Fruit fly (Drosophila melanogaster) whole organism, wandering third instar larva: ENCODE results near the gene CG32718.

Experiments
- Abd-B ChIP-seq: fragments of >200 bp; optimal IDR thresholded peaks from 2 replicates; lab custom pipeline; 2017; ENCODE audit warnings: missing biosample characterization, missing genetic modification characterization
- CG32264 ChIP-seq: fragments of 200-800 bp; sonication (Bioruptor generic); optimal IDR thresholded peaks from 2 replicates; lab custom pipeline; 2016; ENCODE audit warnings: missing biosample characterization, missing genetic modification characterization
- CG9705 ChIP-seq: fragments of 200-800 bp; sonication (Bioruptor generic); optimal IDR thresholded peaks from 2 replicates; lab custom pipeline; 2018; ENCODE audit warnings: missing biosample characterization, mild to moderate bottlenecking, missing genetic modification characterization
- CrebA ChIP-seq: fragments of 200-800 bp; sonication (Bioruptor generic); optimal IDR thresholded peaks from 2 replicates; lab custom pipeline; 2016; ENCODE audit warnings: missing biosample characterization, mild to moderate bottlenecking, missing genetic modification characterization, borderline replicate concordance
- Dfd ChIP-seq: fragments of >200 bp; optimal IDR thresholded peaks from 2 replicates; lab custom pipeline; 2017; ENCODE audit warnings: missing biosample characterization, missing genetic modification characterization
- Hnf4 ChIP-seq: fragments of 200-800 bp; sonication (Bioruptor generic); optimal IDR thresholded peaks from 2 replicates; lab custom pipeline; 2016; ENCODE audit warnings: missing biosample characterization, mild to moderate bottlenecking, missing genetic modification characterization
- Jra ChIP-seq: sonication (Bioruptor generic); optimal IDR thresholded peaks from 2 replicates; lab custom pipeline; 2016; ENCODE audit warnings: missing biosample characterization, missing genetic modification characterization
- Myc ChIP-seq: fragments of >200 bp; optimal IDR thresholded peaks from 2 replicates; lab custom pipeline; 2017
- dmrt93B ChIP-seq: fragments of 200-800 bp; sonication (Bioruptor generic); optimal IDR thresholded peaks from 2 replicates; lab custom pipeline; 2018; ENCODE audit warnings: missing biosample characterization, mild to moderate bottlenecking, missing genetic modification characterization
- ey ChIP-seq: fragments of 200-800 bp; sonication (Bioruptor generic); optimal IDR thresholded peaks from 2 replicates; lab custom pipeline; 2016; ENCODE audit warnings: missing biosample characterization, missing genetic modification characterization
- h ChIP-seq: fragments of 200-800 bp; sonication (Bioruptor generic); optimal IDR thresholded peaks from 3 replicates; lab custom pipeline; 2016; ENCODE audit warnings: missing biosample characterization, mild to moderate bottlenecking, missing genetic modification characterization
- jim ChIP-seq: fragments of 175-275, 200-325 bp; sonication (Bioruptor generic); optimal IDR thresholded peaks from 2 replicates; lab custom pipeline; 2016; ENCODE audit warnings: missing biosample characterization, mild to moderate bottlenecking, missing genetic modification characterization
- pan ChIP-seq: fragments of >200 bp; optimal IDR thresholded peaks from 2 replicates; lab custom pipeline; 2017
- usp ChIP-seq: fragments of >200 bp; optimal IDR thresholded peaks from 2 replicates; lab custom pipeline; 2017; ENCODE audit warnings: missing biosample characterization, missing genetic modification characterization

dm6 chrX:7825310-7825709 lies 47.3 kb downstream of the CG32718 start:
- TF ChIP-seq pan (lab: Kevin White, UChicago) = no peak
- no peak for TF ChIP-seq dmrt93B (GFP tag; lab: Kevin White, UChicago)
- no peak for TF ChIP-seq Myc (lab: Kevin White, UChicago)
- TF ChIP-seq CrebA (GFP tag; lab: Kevin White, UChicago) = no peak
- TF ChIP-seq Hnf4 = no peak
- no peak for TF ChIP-seq jim (GFP tag; lab: Kevin White, UChicago)
- no peak for TF ChIP-seq CG32264
- no peak for TF ChIP-seq CG9705 (GFP tag; lab: Kevin White, UChicago)
- no peak for TF ChIP-seq ey
- TF ChIP-seq Dfd (GFP tag; lab: Kevin White, UChicago) = no peak
- no peak for TF ChIP-seq h (GFP tag; lab: Kevin White, UChicago)
- TF ChIP-seq Abd-B (GFP tag; lab: Kevin White, UChicago) = no peak
- TF ChIP-seq Jra = no peak
- TF ChIP-seq usp (GFP tag; lab: Kevin White, UChicago) = no peak
